Worm (Caenorhabditis elegans) whole organism, mixed stage, embryonic: Measurements from ENCODE around the gene C01G12.3.

ENCODE experiments used
- ces-1 ChIP-seq: fragments of 150-350 bp; optimal IDR thresholded peaks from 2 replicates; lab custom pipeline; 2014; ENCODE audit warnings: missing biosample characterization, missing genetic modification reagents, missing genetic modification characterization
- nhr-237 ChIP-seq: fragments of 150-350 bp; optimal IDR thresholded peaks from 2 replicates; lab custom pipeline; 2014; ENCODE audit warnings: missing biosample characterization, missing genetic modification characterization
- unc-62 ChIP-seq: fragments of 150-350 bp; optimal IDR thresholded peaks from 2 replicates; lab custom pipeline; 2014; ENCODE audit warnings: missing biosample characterization, missing genetic modification reagents, missing genetic modification characterization

- TF ChIP-seq unc-62 (no peak), ces-1 (GFP tag; lab: Kevin White, UChicago) (no peak), nhr-237 (tag; lab: Kevin White, UChicago) (no peak)
Observed at ce11 chrII:14548691-14549090, 33.4 kb downstream of the C01G12.3 start, which contains the start of gene gcy-29.
